Worm (Caenorhabditis elegans) whole organism, L2 larva: ENCODE measurements around the gene F19G12.4.
"Not testable (repeated sequence)": the region's sequence is repeated elsewhere in the genome, so short reads cannot be mapped to it uniquely, and the experiment has no call there.

Experiments
- F13H6.1 ChIP-seq: sonication (generic microtip); optimal IDR thresholded peaks from 2 replicates; lab custom pipeline; 2016; ENCODE audit warnings: missing genetic modification characterization, missing compliant biosample characterization
- Y55F3AM.14 ChIP-seq: fragments of 200-800 bp; sonication (Bioruptor generic); optimal IDR thresholded peaks from 2 replicates; lab custom pipeline; 2018; ENCODE audit warnings: mild to moderate bottlenecking, missing genetic modification characterization, missing compliant biosample characterization
- aly-2 ChIP-seq: fragments of 150-350 bp; optimal IDR thresholded peaks from 2 replicates; lab custom pipeline; 2014; ENCODE audit warnings: missing biosample characterization, missing genetic modification characterization
- ceh-16 ChIP-seq: fragments of 150-350 bp; optimal IDR thresholded peaks from 2 replicates; lab custom pipeline; 2014; ENCODE audit warnings: missing biosample characterization, missing genetic modification characterization
- ceh-82 ChIP-seq: fragments of 150-350 bp; optimal IDR thresholded peaks from 2 replicates; lab custom pipeline; 2014; ENCODE audit warnings: missing biosample characterization, missing genetic modification characterization
- crh-2 ChIP-seq: sonication (generic microtip); optimal IDR thresholded peaks from 2 replicates; lab custom pipeline; 2017; ENCODE audit warnings: missing biosample characterization, missing genetic modification characterization
- egl-27 ChIP-seq: sonication (generic microtip); optimal IDR thresholded peaks from 3 replicates; lab custom pipeline; 2017; ENCODE audit warnings: missing biosample characterization, missing genetic modification reagents, missing genetic modification characterization
- elt-1 ChIP-seq: fragments of 150-350 bp; optimal IDR thresholded peaks from 2 replicates; lab custom pipeline; 2014; ENCODE audit warnings: missing biosample characterization, missing genetic modification characterization
- fos-1 ChIP-seq: fragments of 150-350 bp; optimal IDR thresholded peaks from 2 replicates; lab custom pipeline; 2014; ENCODE audit warnings: missing biosample characterization, missing genetic modification characterization
- gmeb-1 ChIP-seq: fragments of 150-350 bp; optimal IDR thresholded peaks from 2 replicates; lab custom pipeline; 2014; ENCODE audit warnings: missing biosample characterization, missing genetic modification characterization
- lin-39 ChIP-seq: fragments of 150-350 bp; optimal IDR thresholded peaks from 2 replicates; lab custom pipeline; 2014; ENCODE audit warnings: missing biosample characterization, missing genetic modification reagents, missing genetic modification characterization
- lsy-2 ChIP-seq, 2 experiments: fragments of 150-350 bp in 1 of 2; sonication (generic microtip) in 1 of 2; optimal IDR thresholded peaks; 2 replicates each; lab custom pipeline; 2014 to 2017; ENCODE audit warnings: missing biosample characterization in 2 of 2, missing genetic modification characterization in 2 of 2
- mab-5 ChIP-seq: fragments of 150-350 bp; optimal IDR thresholded peaks from 2 replicates; lab custom pipeline; 2014; ENCODE audit warnings: missing biosample characterization, missing genetic modification characterization
- mdl-1 ChIP-seq, 2 experiments: fragments of 150-350 bp in 1 of 2; sonication (generic microtip) in 1 of 2; optimal IDR thresholded peaks; 2 replicates each; lab custom pipeline; 2017; ENCODE audit warnings: missing biosample characterization in 2 of 2, missing genetic modification characterization in 2 of 2
- nhr-10 ChIP-seq: sonication (generic microtip); optimal IDR thresholded peaks from 2 replicates; lab custom pipeline; 2017; ENCODE audit warnings: missing biosample characterization, missing genetic modification characterization
- nhr-11 ChIP-seq: fragments of 150-350 bp; optimal IDR thresholded peaks from 2 replicates; lab custom pipeline; 2014; ENCODE audit warnings: missing biosample characterization, missing genetic modification characterization
- nhr-12 ChIP-seq: fragments of 150-350 bp; optimal IDR thresholded peaks from 2 replicates; lab custom pipeline; 2014; ENCODE audit warnings: missing biosample characterization, missing genetic modification characterization
- nhr-129 ChIP-seq: fragments of 150-350 bp; optimal IDR thresholded peaks from 2 replicates; lab custom pipeline; 2014; ENCODE audit warnings: missing biosample characterization, missing genetic modification characterization
- nhr-21 ChIP-seq: fragments of 150-350 bp; optimal IDR thresholded peaks from 2 replicates; lab custom pipeline; 2014; ENCODE audit warnings: missing biosample characterization, missing genetic modification characterization
- nhr-23 ChIP-seq: fragments of 150-350 bp; optimal IDR thresholded peaks from 2 replicates; lab custom pipeline; 2014; ENCODE audit warnings: missing biosample characterization, missing genetic modification reagents, missing genetic modification characterization
- nhr-237 ChIP-seq: fragments of 150-350 bp; optimal IDR thresholded peaks from 2 replicates; lab custom pipeline; 2014; ENCODE audit warnings: missing biosample characterization, missing genetic modification characterization
- sem-4 ChIP-seq: fragments of 150-350 bp; optimal IDR thresholded peaks from 2 replicates; lab custom pipeline; 2014; ENCODE audit warnings: missing biosample characterization, missing genetic modification reagents, missing genetic modification characterization
- skn-1 ChIP-seq: sonication (generic microtip); optimal IDR thresholded peaks from 2 replicates; lab custom pipeline; 2017; ENCODE audit warnings: missing biosample characterization, missing genetic modification characterization
- sma-9 ChIP-seq, 2 experiments: fragments of 150-350 bp in 1 of 2; sonication (generic microtip) in 1 of 2; optimal IDR thresholded peaks; 2 replicates each; lab custom pipeline; 2014 to 2016; ENCODE audit warnings: missing genetic modification characterization in 2 of 2, mild to moderate bottlenecking in 1 of 2, missing biosample characterization in 1 of 2, missing compliant biosample characterization in 1 of 2, missing genetic modification reagents in 1 of 2, moderate library complexity in 1 of 2
- snpc-4 ChIP-seq: fragments of 150-350 bp; optimal IDR thresholded peaks from 2 replicates; lab custom pipeline; 2014; ENCODE audit warnings: missing biosample characterization, missing genetic modification characterization
- unc-39 ChIP-seq: fragments of 150-350 bp; optimal IDR thresholded peaks from 2 replicates; lab custom pipeline; 2014; ENCODE audit warnings: missing biosample characterization, missing genetic modification characterization
- unc-62 ChIP-seq: fragments of 150-350 bp; optimal IDR thresholded peaks from 2 replicates; lab custom pipeline; 2014; ENCODE audit warnings: missing biosample characterization, missing genetic modification reagents, missing genetic modification characterization
- zag-1 ChIP-seq: fragments of 150-350 bp; optimal IDR thresholded peaks from 2 replicates; lab custom pipeline; 2014; ENCODE audit warnings: missing biosample characterization, missing genetic modification characterization

F19G12.4 gene

DNA sequence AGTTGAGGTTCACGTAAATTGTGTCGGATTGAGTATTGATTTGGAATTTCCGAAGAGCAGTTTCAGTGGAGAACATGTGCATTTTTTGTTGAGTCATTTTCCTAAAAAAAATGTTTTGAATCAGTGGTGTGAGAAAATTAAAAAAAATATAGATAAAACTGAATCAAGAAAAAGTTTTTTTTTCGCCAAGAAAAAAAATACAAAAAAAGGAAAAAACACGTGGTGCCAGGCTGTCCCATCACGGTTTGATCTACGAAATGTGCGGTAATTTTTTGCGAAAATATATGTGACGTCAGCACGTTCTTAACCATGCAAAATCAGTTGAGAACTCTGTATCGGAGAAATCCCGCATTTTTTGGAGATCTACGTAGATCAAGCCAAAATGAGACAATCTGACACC is 23.2 kb upstream of the F19G12.4 start, which contains the start of gene F56C3.9:
Gene F56C3.9 (minus strand): TSS at position 101 of the 400 bp plus-strand sequence.
- TF ChIP-seq nhr-237 (tag; lab: Kevin White, UChicago) (no peak), zag-1 (tag; lab: Kevin White, UChicago) (no peak), ceh-82 (tag; lab: Kevin White, UChicago) (no peak), nhr-11 (tag; lab: Kevin White, UChicago) (no peak)

DNA sequence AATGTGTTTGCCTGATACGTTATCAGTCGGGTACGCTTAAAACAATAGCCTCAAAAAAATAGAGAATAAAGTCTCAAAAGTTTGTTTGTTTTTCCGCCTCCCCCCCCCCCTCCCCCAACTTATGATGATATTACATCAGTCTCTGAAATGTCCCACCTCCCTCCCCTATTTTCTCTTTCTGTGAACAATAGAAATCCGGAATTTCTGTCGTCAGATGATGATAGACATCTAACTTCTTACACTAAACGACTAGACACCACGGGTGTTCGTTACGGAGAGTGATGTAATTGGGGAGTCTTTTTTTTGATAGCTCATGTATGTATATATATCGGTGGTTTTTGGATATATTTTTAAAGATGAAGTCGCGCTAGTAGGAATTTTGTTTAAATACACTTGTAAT is 22.7 kb upstream of the F19G12.4 start:
- TF ChIP-seq nhr-12 = no peak
- TF ChIP-seq nhr-237 (tag; lab: Kevin White, UChicago) = no peak
- no peak for TF ChIP-seq nhr-10 (tag; lab: Kevin White, UChicago)
- TF ChIP-seq nhr-21 (tag; lab: Kevin White, UChicago) = no peak
- peak; percentile 42 for TF ChIP-seq nhr-129

- no peak for TF ChIP-seq sem-4 (tag; lab: Kevin White, UChicago)
- peak; percentile 12 for TF ChIP-seq fos-1 (tag; lab: Kevin White, UChicago)
- TF ChIP-seq nhr-237 (tag; lab: Kevin White, UChicago) = no peak
- TF ChIP-seq F13H6.1 = peak; percentile 66
- TF ChIP-seq nhr-21 (tag; lab: Kevin White, UChicago) = peak; percentile 64
- peak; percentile 49 for TF ChIP-seq egl-27
- peak in 1 of 2 experiments; percentile 31 for TF ChIP-seq lsy-2 (tag; optimal IDR thresholded peaks at IDR 0.05; lab: Kevin White, UChicago)
- peak; percentile 88 for TF ChIP-seq sma-9 (GFP tag; optimal IDR thresholded peaks at IDR 0.05; lab: Kevin White, UChicago)
- no peak for TF ChIP-seq sma-9 (tag; optimal IDR thresholded peaks at IDR 0.05; lab: Kevin White, UChicago)
- TF ChIP-seq ceh-82 (tag; lab: Kevin White, UChicago) = no peak
- peak; percentile 59 for TF ChIP-seq nhr-129
- TF ChIP-seq nhr-23 (tag; lab: Kevin White, UChicago) = no peak
- TF ChIP-seq aly-2 (tag; lab: Kevin White, UChicago) = no peak
- TF ChIP-seq crh-2 (tag; lab: Kevin White, UChicago) = no peak
These were observed 21.3 kb upstream of the F19G12.4 start for ce11 chrX:1395793-1396192.

ce11 chrX:1397516-1397915 is 19.6 kb upstream of the F19G12.4 start, which contains the start of gene H39E20.1:
H39E20.1 (minus strand) TSS chrX:1397616.
- TF ChIP-seq Y55F3AM.14 (no peak), elt-1 (tag; lab: Kevin White, UChicago) (no peak), lin-39 (tag; lab: Kevin White, UChicago) (no peak), skn-1 (tag; lab: Kevin White, UChicago) (no peak), nhr-21 (tag; lab: Kevin White, UChicago) (no peak), unc-39 (tag; lab: Kevin White, UChicago) (no peak)

DNA sequence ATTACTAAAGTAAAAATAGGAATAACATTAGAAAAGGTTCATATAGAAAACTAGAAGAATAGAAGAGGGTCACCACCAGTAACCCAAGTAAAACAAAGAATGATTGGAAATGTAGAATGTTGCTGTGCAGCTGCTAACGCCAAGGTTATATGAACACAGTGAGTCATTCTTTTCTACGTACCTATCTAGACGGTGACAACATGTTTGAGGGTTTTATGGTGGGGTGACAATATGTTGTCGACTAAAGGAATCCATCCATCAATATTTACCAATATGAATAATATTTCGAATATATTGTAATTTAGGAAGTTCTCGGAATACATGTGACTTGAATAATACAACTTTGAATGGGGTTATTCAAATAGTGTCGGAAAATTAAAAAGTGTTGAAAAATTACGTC is 15.8 kb upstream of the F19G12.4 start, which contains the start of gene ZK402.5:
Gene ZK402.5 (minus strand): TSS at position 101 of the 400 bp plus-strand sequence.
- no peak for TF ChIP-seq mdl-1 (tag; optimal IDR thresholded peaks at IDR 0.05; lab: Kevin White, UChicago)
- no peak for TF ChIP-seq F13H6.1
- no peak for TF ChIP-seq snpc-4 (tag; lab: Kevin White, UChicago)

DNA sequence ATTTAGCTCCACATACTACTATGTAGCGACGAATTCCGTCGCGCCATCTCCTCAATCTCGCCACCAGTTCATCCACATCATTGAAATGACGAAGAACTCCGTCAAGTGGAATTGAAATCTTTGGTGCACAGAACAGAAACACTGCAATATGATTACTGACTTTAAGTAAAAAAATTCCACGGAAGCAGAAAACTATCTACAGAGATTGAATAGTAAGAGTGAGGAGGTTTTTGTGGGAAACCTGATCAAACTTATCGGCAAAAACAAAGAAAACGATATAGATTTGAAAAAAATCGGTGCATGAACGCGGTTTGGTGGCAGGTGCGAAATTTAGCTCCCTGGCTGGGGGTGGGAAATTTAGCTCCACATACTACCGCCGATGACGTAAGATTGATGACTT is 13.7 kb upstream of the F19G12.4 start, which contains the start of gene ZK402.2:
Gene ZK402.2 (plus strand): TSS at position 301 of the 400 bp plus-strand sequence.
- not testable (repeated sequence) for TF ChIP-seq ceh-16, mab-5, nhr-21 (tag; lab: Kevin White, UChicago)

- not testable (repeated sequence) for TF ChIP-seq unc-62 (GFP tag; lab: Kevin White, UChicago); gmeb-1; ceh-82 (tag; lab: Kevin White, UChicago)
These were observed 13.1 kb upstream of the F19G12.4 start, which contains the start of gene ZK402.1 for ce11 chrX:1403971-1404370. ZK402.1 (plus strand) TSS chrX:1404271.
